Worm (Caenorhabditis elegans) whole organism, L3 larva: ENCODE measurements around the gene str-151.

Source experiments
- R02D3.7 ChIP-seq: fragments of 150-350 bp; optimal IDR thresholded peaks from 2 replicates; lab custom pipeline; 2014; ENCODE audit warnings: missing biosample characterization, missing genetic modification characterization
- ZK546.5 ChIP-seq: sonication (generic microtip); optimal IDR thresholded peaks from 2 replicates; lab custom pipeline; 2017; ENCODE audit warnings: missing biosample characterization, missing genetic modification characterization
- ceh-16 ChIP-seq: sonication (generic microtip); optimal IDR thresholded peaks from 2 replicates; lab custom pipeline; 2017; ENCODE audit warnings: missing biosample characterization, missing genetic modification characterization
- ceh-28 ChIP-seq: fragments of 150-350 bp; optimal IDR thresholded peaks from 2 replicates; lab custom pipeline; 2014; ENCODE audit warnings: missing biosample characterization, missing genetic modification reagents, missing genetic modification characterization
- ceh-9 ChIP-seq: sonication (generic microtip); optimal IDR thresholded peaks from 2 replicates; lab custom pipeline; 2018; ENCODE audit warnings: missing biosample characterization, missing genetic modification characterization
- daf-12 ChIP-seq: fragments of 150-350 bp; optimal IDR thresholded peaks from 2 replicates; lab custom pipeline; 2014; ENCODE audit warnings: missing biosample characterization, missing genetic modification reagents, missing genetic modification characterization
- egl-27 ChIP-seq: sonication (generic microtip); optimal IDR thresholded peaks from 4 replicates; lab custom pipeline; 2017; ENCODE audit warnings: missing biosample characterization, missing genetic modification reagents, missing genetic modification characterization
- egl-5 ChIP-seq: fragments of 150-350 bp; optimal IDR thresholded peaks from 2 replicates; lab custom pipeline; 2017; ENCODE audit warnings: missing biosample characterization, missing genetic modification reagents, missing genetic modification characterization, inconsistent platforms
- elt-1 ChIP-seq: fragments of 150-350 bp; optimal IDR thresholded peaks from 2 replicates; lab custom pipeline; 2014; ENCODE audit warnings: missing biosample characterization, missing genetic modification characterization
- elt-3 ChIP-seq, 3 experiments: fragments of 150-350 bp in 1 of 3; sonication (generic microtip) in 2 of 3; optimal IDR thresholded peaks; 2 replicates in 2 of 3; 4 replicates in 1 of 3; lab custom pipeline; 2014 to 2017; ENCODE audit warnings: missing biosample characterization in 3 of 3, missing genetic modification characterization in 3 of 3
- fkh-2 ChIP-seq: fragments of 150-350 bp; optimal IDR thresholded peaks from 2 replicates; lab custom pipeline; 2014; ENCODE audit warnings: missing biosample characterization, missing genetic modification reagents, missing genetic modification characterization
- fos-1 ChIP-seq: fragments of 150-350 bp; optimal IDR thresholded peaks from 2 replicates; lab custom pipeline; 2014; ENCODE audit warnings: missing biosample characterization, missing genetic modification characterization
- jun-1 ChIP-seq: fragments of 150-350 bp; optimal IDR thresholded peaks from 2 replicates; lab custom pipeline; 2014; ENCODE audit warnings: missing biosample characterization, missing genetic modification reagents, missing genetic modification characterization
- lin-15B ChIP-seq: fragments of 150-350 bp; optimal IDR thresholded peaks from 2 replicates; lab custom pipeline; 2014; ENCODE audit warnings: missing biosample characterization, missing genetic modification characterization
- lin-39 ChIP-seq: fragments of 150-350 bp; optimal IDR thresholded peaks from 2 replicates; lab custom pipeline; 2018; ENCODE audit warnings: missing biosample characterization, missing genetic modification reagents, missing genetic modification characterization
- lsy-12 ChIP-seq: sonication (generic microtip); optimal IDR thresholded peaks from 2 replicates; lab custom pipeline; 2016; ENCODE audit warnings: mild to moderate bottlenecking, missing genetic modification characterization, missing compliant biosample characterization
- mml-1 ChIP-seq: fragments of 150-350 bp; sonication (generic microtip); optimal IDR thresholded peaks from 3 replicates; lab custom pipeline; 2014; ENCODE audit warnings: missing biosample characterization, missing genetic modification characterization
- nhr-11 ChIP-seq: fragments of 150-350 bp; optimal IDR thresholded peaks from 2 replicates; lab custom pipeline; 2014; ENCODE audit warnings: missing biosample characterization, missing genetic modification characterization
- nhr-12 ChIP-seq: fragments of 150-350 bp; optimal IDR thresholded peaks from 2 replicates; lab custom pipeline; 2014; ENCODE audit warnings: missing biosample characterization, missing genetic modification characterization
- nhr-23 ChIP-seq: fragments of 150-350 bp; optimal IDR thresholded peaks from 2 replicates; lab custom pipeline; 2014; ENCODE audit warnings: missing biosample characterization, missing genetic modification reagents, missing genetic modification characterization
- nhr-237 ChIP-seq: fragments of 150-350 bp; optimal IDR thresholded peaks from 2 replicates; lab custom pipeline; 2014; ENCODE audit warnings: missing biosample characterization, missing genetic modification characterization
- nhr-43 ChIP-seq: sonication (generic microtip); optimal IDR thresholded peaks from 2 replicates; lab custom pipeline; 2016; ENCODE audit warnings: mild to moderate bottlenecking, missing genetic modification characterization, missing compliant biosample characterization; ENCODE audit not compliant: poor library complexity, severe bottlenecking
- nhr-67 ChIP-seq: fragments of 150-350 bp; optimal IDR thresholded peaks from 2 replicates; lab custom pipeline; 2014; ENCODE audit warnings: missing biosample characterization, missing genetic modification characterization
- nhr-76 ChIP-seq: fragments of 150-350 bp; sonication (generic microtip); optimal IDR thresholded peaks from 5 replicates; lab custom pipeline; 2014; ENCODE audit warnings: missing biosample characterization, missing genetic modification characterization
- pqm-1 ChIP-seq: fragments of 150-350 bp; optimal IDR thresholded peaks from 2 replicates; lab custom pipeline; 2017; ENCODE audit warnings: missing biosample characterization, missing genetic modification characterization, inconsistent platforms
- sea-2 ChIP-seq: fragments of 150-350 bp; sonication (generic microtip); optimal IDR thresholded peaks from 4 replicates; lab custom pipeline; 2014; ENCODE audit warnings: missing biosample characterization, missing genetic modification reagents, missing genetic modification characterization
- snpc-4 ChIP-seq: fragments of 150-350 bp; optimal IDR thresholded peaks from 2 replicates; lab custom pipeline; 2014; ENCODE audit warnings: missing biosample characterization, missing genetic modification characterization
- tbx-2 ChIP-seq: sonication (generic microtip); optimal IDR thresholded peaks from 2 replicates; lab custom pipeline; 2016; ENCODE audit warnings: mild to moderate bottlenecking, missing genetic modification characterization, missing compliant biosample characterization
- unc-62 ChIP-seq: fragments of 150-350 bp; sonication (generic microtip); optimal IDR thresholded peaks from 4 replicates; lab custom pipeline; 2014; ENCODE audit warnings: missing biosample characterization, missing genetic modification reagents, missing genetic modification characterization

The str-151 gene

ce11 chrV:16552929-16553328, 23.1 kb upstream of the str-151 start, which contains the start of gene Y32B12B.4:
Gene Y32B12B.4 (plus strand): TSS chrV:16553327.
- TF ChIP-seq nhr-67 (tag; lab: Kevin White, UChicago), result no peak
- no peak for TF ChIP-seq jun-1 (tag; lab: Kevin White, UChicago)
- no peak for TF ChIP-seq elt-3 (tag; optimal IDR thresholded peaks at IDR 0.05; lab: Kevin White, UChicago)
- no peak for TF ChIP-seq fos-1 (tag; lab: Kevin White, UChicago)
- no peak for TF ChIP-seq fkh-2 (tag; lab: Kevin White, UChicago)
- no peak for TF ChIP-seq snpc-4 (tag; lab: Kevin White, UChicago)
- no peak for TF ChIP-seq lsy-12 (tag; lab: Kevin White, UChicago)
- no peak for TF ChIP-seq R02D3.7 (tag; lab: Kevin White, UChicago)

ce11 chrV:16565639-16566038, 10.4 kb upstream of the str-151 start, which contains the start of gene sru-45:
Gene sru-45 (plus strand): TSS chrV:16565939.
- TF ChIP-seq ceh-16 (tag; lab: Kevin White, UChicago) (no peak), egl-27 (no peak), pqm-1 (tag; lab: Kevin White, UChicago) (no peak), elt-1 (tag; lab: Kevin White, UChicago) (no peak), nhr-43 (no peak), ZK546.5 (tag; lab: Kevin White, UChicago) (no peak), snpc-4 (tag; lab: Kevin White, UChicago) (no peak), lin-15B (tag; lab: Kevin White, UChicago) (no peak), elt-3 (tag; optimal IDR thresholded peaks at IDR 0.05; lab: Kevin White, UChicago) (no peak), daf-12 (tag; lab: Kevin White, UChicago) (no peak), unc-62 (no peak), fkh-2 (tag; lab: Kevin White, UChicago) (no peak), egl-5 (tag; lab: Kevin White, UChicago) (no peak)

ce11 chrV:16568056-16568455, 7.9 kb upstream of the str-151 start:
- no peak for TF ChIP-seq ZK546.5 (tag; lab: Kevin White, UChicago)
- TF ChIP-seq mml-1, result no peak
- TF ChIP-seq elt-1 (tag; lab: Kevin White, UChicago), result no peak

ce11 chrV:16570697-16571096, 5.3 kb upstream of the str-151 start, which contains the start of gene nhr-233:
Gene nhr-233 (minus strand): TSS chrV:16570797.
- TF ChIP-seq pqm-1 (tag; lab: Kevin White, UChicago) (no peak), lin-15B (tag; lab: Kevin White, UChicago) (no peak), nhr-11 (tag; lab: Kevin White, UChicago) (no peak), nhr-237 (no peak), mml-1 (no peak), ceh-28 (tag; lab: Kevin White, UChicago) (no peak), ceh-9 (tag; lab: Kevin White, UChicago) (no peak)
- TF ChIP-seq, all 47 proteins: peak for 0

- TF ChIP-seq nhr-67 (tag; lab: Kevin White, UChicago) (no peak), nhr-76 (tag; lab: Kevin White, UChicago) (no peak), nhr-43 (no peak), nhr-12 (no peak), ZK546.5 (tag; lab: Kevin White, UChicago) (no peak), sea-2 (GFP tag; lab: Kevin White, UChicago) (no peak)
- TF ChIP-seq, all 47 proteins: peak for 0
These were observed 2.8 kb upstream of the str-151 start, which contains the start of gene str-149 for ce11 chrV:16573168-16573567. Gene str-149 (plus strand): TSS chrV:16573468.

- TF ChIP-seq sea-2 (GFP tag; lab: Kevin White, UChicago) (no peak), lin-39 (no peak), snpc-4 (tag; lab: Kevin White, UChicago) (no peak), tbx-2 (tag; lab: Kevin White, UChicago) (no peak), nhr-11 (tag; lab: Kevin White, UChicago) (no peak), fkh-2 (tag; lab: Kevin White, UChicago) (no peak), nhr-23 (no peak)
- TF ChIP-seq, all 47 proteins: peak for 0
These were observed 4.4 kb downstream of the str-151 start, which contains the start of gene nhr-271 for ce11 chrV:16580424-16580823. Gene nhr-271 (minus strand): TSS chrV:16580524.
